Worm (Caenorhabditis elegans): ENCODE measurements around the gene srh-129.

DNA sequence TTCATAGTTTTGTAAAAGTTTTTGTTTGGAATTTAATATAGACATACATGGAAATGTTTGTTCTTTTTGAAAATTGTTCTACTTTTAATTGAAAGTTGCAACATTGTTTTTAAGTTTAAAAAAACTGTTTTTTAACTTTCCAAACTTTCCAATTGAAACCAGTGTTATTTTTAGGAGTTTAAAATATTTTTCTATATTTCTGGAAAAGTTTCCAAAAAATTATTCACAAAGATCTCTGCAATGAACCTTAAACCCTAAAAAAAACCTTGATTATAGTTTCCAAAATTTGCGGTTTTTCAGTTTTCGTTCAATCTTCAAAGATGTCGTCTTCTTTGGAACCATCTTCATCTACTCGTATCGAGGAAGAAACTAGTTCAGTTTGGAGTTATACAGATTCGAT, 11.2 kb downstream of the srh-129 start, which contains the start of gene F14F9.4:
- no peak for TF ChIP-seq dpl-1 (GFP tag; optimal IDR thresholded peaks at IDR 0.05)
- TF ChIP-seq dox-1 (GFP tag; IDR thresholded peaks at IDR 0.05) = no peak
- TF ChIP-seq him-1 (tag; optimal IDR thresholded peaks at IDR 0.05) = no peak
- TF ChIP-seq K12H6.12 (tag; optimal IDR thresholded peaks at IDR 0.05) = no peak
- TF ChIP-seq ztf-25 (GFP tag; IDR thresholded peaks at IDR 0.05) = no peak
- no peak for TF ChIP-seq unc-130 (GFP tag; optimal IDR thresholded peaks at IDR 0.05)
- TF ChIP-seq K11D2.4 (GFP tag; IDR thresholded peaks at IDR 0.05) = no peak
- no peak for TF ChIP-seq ceh-91 (GFP tag; IDR thresholded peaks at IDR 0.05)
- no peak for TF ChIP-seq snpc-1.3 (tag; optimal IDR thresholded peaks at IDR 0.05; ENCODE audit: insufficient read depth)
- no peak for TF ChIP-seq nfya-2 (GFP tag; IDR thresholded peaks at IDR 0.05)
- TF ChIP-seq ccch-3 (GFP tag; optimal IDR thresholded peaks at IDR 0.05) = no peak
